Worm (Caenorhabditis elegans) whole organism, L4/young adult: ENCODE results near the gene ZK809.1.

Experiments
- W03F9.2 ChIP-seq: fragments of 150-350 bp; optimal IDR thresholded peaks from 2 replicates; lab custom pipeline; 2014; ENCODE audit warnings: missing biosample characterization, missing genetic modification characterization
- dao-5 ChIP-seq: sonication (generic microtip); optimal IDR thresholded peaks from 2 replicates; lab custom pipeline; 2016; ENCODE audit warnings: missing genotype, missing genetic modification characterization, moderate library complexity, missing compliant biosample characterization
- him-1 ChIP-seq: sonication (generic microtip); optimal IDR thresholded peaks from 2 replicates; lab custom pipeline; 2016; ENCODE audit warnings: missing genotype, missing genetic modification reagents, missing genetic modification characterization, missing compliant biosample characterization

DNA sequence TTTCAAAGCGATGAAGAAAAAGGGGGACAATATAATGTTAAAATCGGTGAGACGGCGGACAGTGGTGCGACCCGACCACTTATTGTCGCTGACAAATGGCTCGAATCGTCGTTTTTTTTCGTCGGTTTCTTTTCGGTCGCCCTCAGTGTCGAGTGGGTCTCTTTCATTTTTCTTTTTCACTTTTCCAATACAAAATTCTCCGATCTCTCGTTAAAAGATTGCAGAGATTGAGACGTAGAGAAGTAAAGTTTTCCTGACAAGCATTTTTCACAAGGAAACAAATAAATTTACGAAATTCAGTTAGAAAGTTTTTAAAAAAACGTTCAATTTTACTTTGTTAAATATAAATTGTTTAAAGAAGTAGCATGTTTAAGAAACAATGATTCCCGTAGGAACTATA is 49.6 kb downstream of the ZK809.1 start:
- TF ChIP-seq him-1 (tag; lab: Kevin White, UChicago), result no peak
- TF ChIP-seq W03F9.2 (tag; lab: Kevin White, UChicago), result no peak
- no peak for TF ChIP-seq dao-5 (tag; lab: Kevin White, UChicago)
